Worm (Caenorhabditis elegans): ENCODE results near the gene lgc-56.

Gene lgc-56

ce11 chrII:5105020-5105419 lies 25.2 kb upstream of the lgc-56 start (continued):
- TF ChIP-seq hlh-6 (tag; optimal IDR thresholded peaks at IDR 0.05) (peak; percentile 98), ceh-24 (tag; optimal IDR thresholded peaks at IDR 0.05) (peak; percentile 86), mec-3 (tag; optimal IDR thresholded peaks at IDR 0.05; ENCODE audit: borderline replicate concordance) (peak; percentile 87), nfya-1 (tag; optimal IDR thresholded peaks at IDR 0.05) (peak; percentile 88), ceh-2 (tag; optimal IDR thresholded peaks at IDR 0.05) (peak; percentile 86), hlh-15 (tag; optimal IDR thresholded peaks at IDR 0.05) (peak; percentile 96), ceh-9 (tag; optimal IDR thresholded peaks at IDR 0.05) (peak; percentile 91), nhr-11 (tag; optimal IDR thresholded peaks at IDR 0.05) (no peak), unc-86 (tag; optimal IDR thresholded peaks at IDR 0.05) (peak; percentile 92), dmd-4 (tag; optimal IDR thresholded peaks at IDR 0.05; ENCODE audit: borderline replicate concordance) (peak; percentile 96), sdc-2 (tag; optimal IDR thresholded peaks at IDR 0.05) (peak; percentile 90), ceh-31 (tag; optimal IDR thresholded peaks at IDR 0.05) (peak; percentile 81), fkh-6 (tag; optimal IDR thresholded peaks at IDR 0.05) (peak; percentile 95), pat-9 (tag; optimal IDR thresholded peaks at IDR 0.05) (peak; percentile 98), fax-1 (tag; optimal IDR thresholded peaks at IDR 0.05) (peak; percentile 95), ceh-22 (tag; optimal IDR thresholded peaks at IDR 0.05) (peak; percentile 28), K02D7.2 (tag; optimal IDR thresholded peaks at IDR 0.05) (peak; percentile 95), Y22D7AL.16 (tag; optimal IDR thresholded peaks at IDR 0.05) (peak; percentile 98), lin-11 (tag; optimal IDR thresholded peaks at IDR 0.05) (peak; percentile 94), gmeb-2 (tag; optimal IDR thresholded peaks at IDR 0.05) (peak; percentile 98), pqm-1 (tag; optimal IDR thresholded peaks at IDR 0.05) (peak; percentile 93), F13H6.1 (tag; optimal IDR thresholded peaks at IDR 0.05) (peak; percentile 92), pax-1 (tag; optimal IDR thresholded peaks at IDR 0.05) (no peak), pha-2 (tag; optimal IDR thresholded peaks at IDR 0.05) (peak; percentile 93), unc-3 (GFP tag; conservative IDR thresholded peaks at IDR 0.05) (peak; percentile 97), unc-3 (tag; optimal IDR thresholded peaks at IDR 0.05) (peak; percentile 91)

ce11 chrII:5109693-5110092 lies 20.5 kb upstream of the lgc-56 start, which contains the start of gene F09C12.2:
Gene F09C12.2, plus strand, starts transcription at chrII:5110012.
- TF ChIP-seq ceh-45 (GFP tag; IDR thresholded peaks at IDR 0.05) (no peak), sox-2 (GFP tag; IDR thresholded peaks at IDR 0.05) (no peak), T23F11.4 (GFP tag; optimal IDR thresholded peaks at IDR 0.05) (no peak), unc-55 (GFP tag; optimal IDR thresholded peaks at IDR 0.05) (no peak), tbx-2 (tag; optimal IDR thresholded peaks at IDR 0.05) (no peak), F13H6.1 (tag; optimal IDR thresholded peaks at IDR 0.05) (no peak), ceh-6 (GFP tag; optimal IDR thresholded peaks at IDR 0.05) (no peak), ceh-34 (tag; optimal IDR thresholded peaks at IDR 0.05) (no peak), ztf-16 (tag; optimal IDR thresholded peaks at IDR 0.05) (no peak), che-1 (tag; optimal IDR thresholded peaks at IDR 0.05) (no peak), ceh-31 (tag; optimal IDR thresholded peaks at IDR 0.05) (no peak), fkh-6 (tag; optimal IDR thresholded peaks at IDR 0.05) (no peak), hlh-6 (tag; optimal IDR thresholded peaks at IDR 0.05) (no peak), unc-3 (GFP tag; conservative IDR thresholded peaks at IDR 0.05) (no peak), unc-3 (tag; optimal IDR thresholded peaks at IDR 0.05) (no peak), ceh-48 (tag; optimal IDR thresholded peaks at IDR 0.05) (no peak), K02D7.2 (tag; optimal IDR thresholded peaks at IDR 0.05) (no peak), pha-2 (tag; optimal IDR thresholded peaks at IDR 0.05) (no peak), ceh-19 (GFP tag; optimal IDR thresholded peaks at IDR 0.05) (no peak)

- TF ChIP-seq ztf-16 (tag; optimal IDR thresholded peaks at IDR 0.05) (no peak), eyg-1 (tag; optimal IDR thresholded peaks at IDR 0.05) (no peak), madf-2 (tag; optimal IDR thresholded peaks at IDR 0.05) (no peak), unc-42 (tag; optimal IDR thresholded peaks at IDR 0.05) (no peak), hlh-15 (tag; optimal IDR thresholded peaks at IDR 0.05) (no peak), unc-55 (GFP tag; optimal IDR thresholded peaks at IDR 0.05) (no peak), ttx-3 (tag; optimal IDR thresholded peaks at IDR 0.05) (no peak), sdc-2 (tag; optimal IDR thresholded peaks at IDR 0.05) (no peak), T23F11.4 (GFP tag; optimal IDR thresholded peaks at IDR 0.05) (no peak), rnt-1 (tag; optimal IDR thresholded peaks at IDR 0.05) (no peak)
These were observed 18.1 kb upstream of the lgc-56 start, which contains the start of gene F09C12.8 for ce11 chrII:5112082-5112481. Gene F09C12.8, plus strand, starts transcription at chrII:5112382.

Measured in whole organism, late embryonic.